Worm (Caenorhabditis elegans): ENCODE data around the gene nhr-176.

ce11 chrV:16071167-16071566 lies at the start of gene nhr-176:
- TF ChIP-seq mes-4 (tag; optimal IDR thresholded peaks at IDR 0.05), result no peak
- no peak for TF ChIP-seq snpc-1.3 (tag; optimal IDR thresholded peaks at IDR 0.05; ENCODE audit: insufficient read depth)
- no peak for TF ChIP-seq ama-1 (optimal IDR thresholded peaks at IDR 0.05)
- no peak for TF ChIP-seq ama-1 (GFP tag; optimal IDR thresholded peaks at IDR 0.05)
- TF ChIP-seq madf-8 (GFP tag; conservative IDR thresholded peaks at IDR 0.05), result no peak
- no peak for TF ChIP-seq ceh-40 (GFP tag; IDR thresholded peaks at IDR 0.05)
- no peak for TF ChIP-seq T07F8.4 (tag; optimal IDR thresholded peaks at IDR 0.05)
- TF ChIP-seq nfya-2 (GFP tag; IDR thresholded peaks at IDR 0.05), result no peak
- no peak for TF ChIP-seq hmg-20 (GFP tag; IDR thresholded peaks at IDR 0.05)

Data from whole organism, young adult.